Fruit fly (Drosophila melanogaster): Measurements from ENCODE around the gene CG7992.

- TF ChIP-seq CG11085 (GFP tag; IDR thresholded peaks at IDR 0.05) (no peak), phol (tag; optimal IDR thresholded peaks at IDR 0.05) (no peak), Side (GFP tag; optimal IDR thresholded peaks at IDR 0.05) (no peak), Sin3A (optimal IDR thresholded peaks at IDR 0.05) (no peak), CG13775 (GFP tag; optimal IDR thresholded peaks at IDR 0.05) (no peak)
Measured at dm6 chrX:19294953-19295352, 47.9 kb upstream of the CG7992 start.
